Fruit fly (Drosophila melanogaster) whole organism, prepupa: Measurements from ENCODE around the gene CG31875.

ENCODE experiments used
- CG11294 ChIP-seq: fragments of 200-800 bp; sonication (Bioruptor generic); IDR thresholded peaks from 2 replicates; pipeline ENCODE4 v1.3.6; 2022; ENCODE audit warnings: missing biosample characterization, missing genetic modification characterization
- CG11902 ChIP-seq: fragments of 200-800 bp; sonication (Bioruptor generic); optimal IDR thresholded peaks from 3 replicates; lab custom pipeline; 2016; ENCODE audit warnings: missing biosample characterization, missing genetic modification characterization
- CG1621 ChIP-seq: fragments of 200-800 bp; sonication (Bioruptor generic); optimal IDR thresholded peaks from 3 replicates; lab custom pipeline; 2018; ENCODE audit warnings: missing biosample characterization, mild to moderate bottlenecking, missing genetic modification characterization
- CG6163 ChIP-seq: fragments of 200-800 bp; sonication (Bioruptor generic); IDR thresholded peaks from 3 replicates; pipeline ENCODE4 v1.3.6; 2022; ENCODE audit warnings: missing biosample characterization, missing genetic modification characterization
- CG6276 ChIP-seq: fragments of 200-800 bp; sonication (Bioruptor generic); optimal IDR thresholded peaks from 2 replicates; lab custom pipeline; 2017; ENCODE audit warnings: missing biosample characterization, mild to moderate bottlenecking, missing genetic modification characterization
- CG6792 ChIP-seq: fragments of 200-800 bp; sonication (Bioruptor generic); optimal IDR thresholded peaks from 3 replicates; lab custom pipeline; 2016; ENCODE audit warnings: missing biosample characterization, missing genetic modification characterization
- CG6854 ChIP-seq: fragments of 200-800 bp; sonication (Bioruptor generic); optimal IDR thresholded peaks from 2 replicates; lab custom pipeline; 2017; ENCODE audit warnings: missing biosample characterization, mild to moderate bottlenecking, missing genetic modification characterization
- CG8632 ChIP-seq: fragments of 200-800 bp; sonication (Bioruptor generic); optimal IDR thresholded peaks from 3 replicates; lab custom pipeline; 2016; ENCODE audit warnings: missing biosample characterization, missing genetic modification characterization
- dac ChIP-seq: fragments of 200-800 bp; sonication (Bioruptor generic); optimal IDR thresholded peaks from 2 replicates; lab custom pipeline; 2017; ENCODE audit warnings: missing biosample characterization, mild to moderate bottlenecking, missing genetic modification characterization
- dsx ChIP-seq: fragments of 200-800 bp; optimal IDR thresholded peaks from 3 replicates; lab custom pipeline; 2019; ENCODE audit warnings: missing biosample characterization, mild to moderate bottlenecking, missing genetic modification characterization, moderate library complexity; ENCODE audit not compliant: poor library complexity, severe bottlenecking
- fd85E ChIP-seq: fragments of 200-800 bp; sonication (Bioruptor generic); optimal IDR thresholded peaks from 3 replicates; lab custom pipeline; 2016; ENCODE audit warnings: missing biosample characterization, missing genetic modification characterization
- fkh ChIP-seq: fragments of 200-800 bp; sonication (Bioruptor generic); optimal IDR thresholded peaks from 3 replicates; lab custom pipeline; 2017; ENCODE audit warnings: missing biosample characterization, mild to moderate bottlenecking, missing genetic modification characterization, moderate library complexity
- lz ChIP-seq: fragments of 200-800 bp; sonication (Bioruptor generic); optimal IDR thresholded peaks from 3 replicates; lab custom pipeline; 2016; ENCODE audit warnings: missing biosample characterization, missing genetic modification characterization
- salr ChIP-seq, 2 experiments: fragments of 200-800 bp; sonication (Bioruptor generic); optimal IDR thresholded peaks; 3 replicates each; lab custom pipeline; 2016 to 2018; ENCODE audit warnings: missing biosample characterization in 2 of 2, missing genetic modification characterization in 2 of 2, mild to moderate bottlenecking in 1 of 2
- topi ChIP-seq: fragments of 200-800 bp; sonication (Bioruptor generic); optimal IDR thresholded peaks from 3 replicates; lab custom pipeline; 2016; ENCODE audit warnings: missing biosample characterization, missing genetic modification characterization

CG31875 gene

dm6 chr2L:9947265-9947664 lies 55.3 kb downstream of the CG31875 start, which contains the start of gene CG5853 (continued):
- TF ChIP-seq salr (GFP tag; optimal IDR thresholded peaks at IDR 0.05; lab: Kevin White, UChicago): peak in 1 of 2 experiments; percentile 32

DNA sequence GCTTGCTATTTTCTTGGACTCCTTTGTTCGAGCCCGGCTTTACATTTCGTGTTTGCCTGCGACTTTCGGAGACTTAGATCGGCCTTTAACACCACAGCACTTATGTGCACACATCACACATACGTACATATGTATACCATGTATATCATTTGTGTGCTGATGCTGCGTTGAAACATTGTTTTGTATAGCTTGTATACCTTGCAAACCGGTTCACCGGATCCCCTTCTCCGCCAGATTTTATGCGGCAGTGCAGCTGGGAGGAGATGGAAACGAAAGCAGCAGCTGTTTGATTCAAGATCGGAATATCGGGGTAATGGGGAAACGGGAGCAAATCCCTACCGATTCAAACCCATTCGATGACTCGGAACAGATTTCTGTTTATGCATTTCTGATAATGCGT lies 56.5 kb downstream of the CG31875 start:
- no peak for TF ChIP-seq dac (GFP tag; lab: Kevin White, UChicago)
- no peak for TF ChIP-seq topi (GFP tag; lab: Kevin White, UChicago)
- TF ChIP-seq dsx: peak; percentile 95
- peak; percentile 27 for TF ChIP-seq fkh (GFP tag; lab: Kevin White, UChicago)
- no peak for TF ChIP-seq CG11902 (GFP tag; lab: Kevin White, UChicago)
- TF ChIP-seq CG1621 (tag; lab: Kevin White, UChicago): peak; percentile 8
- TF ChIP-seq lz (GFP tag; lab: Kevin White, UChicago): no peak
- no peak for TF ChIP-seq fd85E
- TF ChIP-seq CG6854 (GFP tag; lab: Kevin White, UChicago): peak; percentile 8
- TF ChIP-seq CG8632 (GFP tag; lab: Kevin White, UChicago): no peak
- TF ChIP-seq CG6792 (GFP tag; lab: Kevin White, UChicago): no peak
- no peak for TF ChIP-seq CG6276 (GFP tag; lab: Kevin White, UChicago)
- TF ChIP-seq CG6163: 0 out of 3 replicates have a peak, but pooled peaks have one; percentile 31
- no peak for TF ChIP-seq CG11294 (GFP tag; lab: Robert Waterston, UW)
- no peak for TF ChIP-seq salr (GFP tag; optimal IDR thresholded peaks at IDR 0.05; lab: Kevin White, UChicago)
